Worm (Caenorhabditis elegans): Measurements from ENCODE around the gene dph-2.

DNA sequence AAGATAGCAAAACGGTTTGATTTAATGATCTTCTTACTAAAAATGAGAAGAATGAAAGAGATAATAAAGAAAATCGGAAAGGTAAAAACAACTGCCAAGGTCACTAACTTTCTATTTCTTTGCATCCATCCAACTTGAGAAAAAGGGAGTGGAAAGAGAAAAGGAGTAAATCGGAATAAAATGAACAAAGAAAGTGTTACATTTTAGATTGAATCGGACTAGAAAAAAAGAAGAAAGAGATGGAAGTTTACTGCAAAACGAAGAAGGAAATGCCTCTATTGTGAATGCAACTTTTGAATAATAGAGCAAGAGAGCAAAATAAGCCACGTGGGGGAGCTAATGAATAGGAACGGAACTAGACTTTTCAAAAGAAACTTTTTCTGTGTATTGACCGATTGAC lies 8.1 kb downstream of the dph-2 start:
- TF ChIP-seq ceh-83 (GFP tag; optimal IDR thresholded peaks at IDR 0.05), result no peak
- no peak for TF ChIP-seq blmp-1 (tag; optimal IDR thresholded peaks at IDR 0.05)
- TF ChIP-seq nhr-12 (tag; optimal IDR thresholded peaks at IDR 0.05), result no peak

Data from whole organism, mixed stage, embryonic.